Worm (Caenorhabditis elegans) whole organism, mixed stage, embryonic: ENCODE results near the gene srh-177.
A peak's percentile ranks its signal among the peaks of the same experiment; 100 is the strongest.

Source experiments
- M03D4.4 ChIP-seq: sonication (generic microtip); optimal IDR thresholded peaks from 2 replicates; lab custom pipeline; 2017; ENCODE audit warnings: mild to moderate bottlenecking, missing genetic modification characterization, missing compliant biosample characterization
- bed-3 ChIP-seq: fragments of 200-800 bp; sonication (Bioruptor generic); optimal IDR thresholded peaks from 3 replicates; lab custom pipeline; 2018; ENCODE audit warnings: mild to moderate bottlenecking, missing genetic modification characterization, moderate library complexity, missing compliant biosample characterization
- blmp-1 ChIP-seq: fragments of 150-350 bp; optimal IDR thresholded peaks from 2 replicates; lab custom pipeline; 2014; ENCODE audit warnings: missing biosample characterization, missing genetic modification characterization
- ceh-39 ChIP-seq: fragments of 150-350 bp; optimal IDR thresholded peaks from 2 replicates; lab custom pipeline; 2014; ENCODE audit warnings: missing biosample characterization, missing genetic modification characterization
- ceh-43 ChIP-seq: fragments of 200-800 bp; sonication (Bioruptor generic); optimal IDR thresholded peaks from 2 replicates; lab custom pipeline; 2018; ENCODE audit warnings: mild to moderate bottlenecking, missing genetic modification characterization, moderate library complexity, missing compliant biosample characterization
- ceh-83 ChIP-seq: fragments of 200-800 bp; sonication (Bioruptor generic); optimal IDR thresholded peaks from 2 replicates; lab custom pipeline; 2018; ENCODE audit warnings: mild to moderate bottlenecking, missing genetic modification characterization, missing compliant biosample characterization
- ces-1 ChIP-seq: fragments of 150-350 bp; optimal IDR thresholded peaks from 2 replicates; lab custom pipeline; 2014; ENCODE audit warnings: missing biosample characterization, missing genetic modification reagents, missing genetic modification characterization
- cnd-1 ChIP-seq: fragments of 200-800 bp; sonication (Bioruptor generic); optimal IDR thresholded peaks from 2 replicates; lab custom pipeline; 2018; ENCODE audit warnings: mild to moderate bottlenecking, missing genetic modification characterization, missing compliant biosample characterization
- drap-1 ChIP-seq: fragments of 200-800 bp; sonication (Bioruptor generic); optimal IDR thresholded peaks from 3 replicates; lab custom pipeline; 2018; ENCODE audit warnings: mild to moderate bottlenecking, missing genetic modification characterization, missing compliant biosample characterization
- elt-1 ChIP-seq: sonication (generic microtip); optimal IDR thresholded peaks from 2 replicates; lab custom pipeline; 2017; ENCODE audit warnings: missing genetic modification characterization, mild to moderate bottlenecking, missing compliant biosample characterization, antibody characterized with exemption, moderate library complexity, borderline replicate concordance; ENCODE audit not compliant: insufficient read depth
- elt-3 ChIP-seq: fragments of 150-350 bp; optimal IDR thresholded peaks from 2 replicates; lab custom pipeline; 2014; ENCODE audit warnings: missing biosample characterization, missing genetic modification characterization
- flh-1 ChIP-seq: fragments of 200-800 bp; sonication (Bioruptor generic); optimal IDR thresholded peaks from 2 replicates; lab custom pipeline; 2018; ENCODE audit warnings: mild to moderate bottlenecking, missing genetic modification characterization, moderate library complexity, missing compliant biosample characterization
- ham-2 ChIP-seq: fragments of 200-800 bp; sonication (Bioruptor generic); optimal IDR thresholded peaks from 2 replicates; lab custom pipeline; 2018; ENCODE audit warnings: mild to moderate bottlenecking, missing genetic modification characterization, missing compliant biosample characterization
- hlh-1 ChIP-seq: fragments of 150-350 bp; optimal IDR thresholded peaks from 2 replicates; lab custom pipeline; 2014; ENCODE audit warnings: missing biosample characterization, missing genetic modification reagents, missing genetic modification characterization
- lin-13 ChIP-seq: fragments of 150-350 bp; optimal IDR thresholded peaks from 2 replicates; lab custom pipeline; 2014; ENCODE audit warnings: missing biosample characterization, missing genetic modification characterization
- lin-32 ChIP-seq: fragments of 200-800 bp; sonication (Bioruptor generic); optimal IDR thresholded peaks from 2 replicates; lab custom pipeline; 2018; ENCODE audit warnings: mild to moderate bottlenecking, missing genetic modification characterization, missing compliant biosample characterization
- lsy-2 ChIP-seq: fragments of 150-350 bp; optimal IDR thresholded peaks from 2 replicates; lab custom pipeline; 2014; ENCODE audit warnings: missing biosample characterization, missing genetic modification characterization
- mab-5 ChIP-seq: fragments of 150-350 bp; optimal IDR thresholded peaks from 2 replicates; lab custom pipeline; 2014; ENCODE audit warnings: missing biosample characterization, missing genetic modification characterization
- mep-1 ChIP-seq: fragments of 150-350 bp; optimal IDR thresholded peaks from 2 replicates; lab custom pipeline; 2017; ENCODE audit warnings: missing biosample characterization, missing genetic modification reagents, missing genetic modification characterization, inconsistent platforms
- mls-2 ChIP-seq: sonication (generic microtip); optimal IDR thresholded peaks from 2 replicates; lab custom pipeline; 2016; ENCODE audit warnings: mild to moderate bottlenecking, missing genetic modification characterization, moderate library complexity, missing compliant biosample characterization
- nhr-12 ChIP-seq: fragments of 150-350 bp; optimal IDR thresholded peaks from 2 replicates; lab custom pipeline; 2014; ENCODE audit warnings: missing biosample characterization, missing genetic modification characterization
- nhr-2 ChIP-seq: fragments of 150-350 bp; optimal IDR thresholded peaks from 2 replicates; lab custom pipeline; 2014; ENCODE audit warnings: missing biosample characterization, missing genetic modification characterization
- nhr-237 ChIP-seq: fragments of 150-350 bp; optimal IDR thresholded peaks from 2 replicates; lab custom pipeline; 2014; ENCODE audit warnings: missing biosample characterization, missing genetic modification characterization
- nhr-28 ChIP-seq: fragments of 150-350 bp; optimal IDR thresholded peaks from 2 replicates; lab custom pipeline; 2014; ENCODE audit warnings: missing biosample characterization, missing genetic modification characterization
- pha-4 ChIP-seq: fragments of 150-350 bp; optimal IDR thresholded peaks from 2 replicates; lab custom pipeline; 2018; ENCODE audit warnings: missing biosample characterization, missing genetic modification reagents, missing genetic modification characterization
- sem-2 ChIP-seq: fragments of 200-800 bp; sonication (Bioruptor generic); optimal IDR thresholded peaks from 2 replicates; lab custom pipeline; 2018; ENCODE audit warnings: mild to moderate bottlenecking, missing genetic modification characterization, missing compliant biosample characterization
- snpc-4 ChIP-seq: fragments of 150-350 bp; optimal IDR thresholded peaks from 2 replicates; lab custom pipeline; 2014; ENCODE audit warnings: missing biosample characterization, missing genetic modification characterization
- sptf-1 ChIP-seq: sonication (generic microtip); optimal IDR thresholded peaks from 2 replicates; lab custom pipeline; 2017; ENCODE audit warnings: mild to moderate bottlenecking, missing genetic modification characterization, moderate library complexity, missing compliant biosample characterization
- unc-39 ChIP-seq: fragments of 150-350 bp; optimal IDR thresholded peaks from 2 replicates; lab custom pipeline; 2014; ENCODE audit warnings: missing biosample characterization, missing genetic modification characterization
- unc-62 ChIP-seq: fragments of 150-350 bp; optimal IDR thresholded peaks from 2 replicates; lab custom pipeline; 2014; ENCODE audit warnings: missing biosample characterization, missing genetic modification reagents, missing genetic modification characterization
- zip-8 ChIP-seq: fragments of 150-350 bp; optimal IDR thresholded peaks from 2 replicates; lab custom pipeline; 2014; ENCODE audit warnings: missing biosample characterization, missing genetic modification characterization
- ztf-11 ChIP-seq: fragments of 150-350 bp; optimal IDR thresholded peaks from 2 replicates; lab custom pipeline; 2014; ENCODE audit warnings: missing biosample characterization, missing genetic modification characterization

srh-177 gene

ce11 chrV:20409016-20409415 lies 40.0 kb upstream of the srh-177 start:
- TF ChIP-seq sptf-1 (tag; lab: Kevin White, UChicago) (no peak), unc-62 (no peak), hlh-1 (tag; lab: Kevin White, UChicago) (peak; percentile 76)

ce11 chrV:20406817-20407216 lies 37.8 kb upstream of the srh-177 start:
- TF ChIP-seq flh-1, result no peak
- no peak for TF ChIP-seq ham-2 (GFP tag; lab: Kevin White, UChicago)
- no peak for TF ChIP-seq ceh-43 (GFP tag; lab: Kevin White, UChicago)
- no peak for TF ChIP-seq unc-62
- TF ChIP-seq sem-2, result no peak
- no peak for TF ChIP-seq ceh-83 (GFP tag; lab: Kevin White, UChicago)
- TF ChIP-seq nhr-28, result no peak
- no peak for TF ChIP-seq lin-13 (tag; lab: Kevin White, UChicago)
- no peak for TF ChIP-seq elt-1
- no peak for TF ChIP-seq ceh-39 (tag; lab: Kevin White, UChicago)
- TF ChIP-seq ces-1 (GFP tag; lab: Kevin White, UChicago), result no peak
- no peak for TF ChIP-seq M03D4.4 (tag; lab: Kevin White, UChicago)
- TF ChIP-seq sptf-1 (tag; lab: Kevin White, UChicago), result no peak
- TF ChIP-seq pha-4 (tag; lab: Kevin White, UChicago), result no peak
- TF ChIP-seq mab-5 (tag; lab: Kevin White, UChicago), result no peak
- TF ChIP-seq lin-32 (GFP tag; lab: Kevin White, UChicago), result no peak
- no peak for TF ChIP-seq bed-3 (GFP tag; lab: Kevin White, UChicago)
- TF ChIP-seq mep-1 (tag; lab: Kevin White, UChicago), result no peak
- no peak for TF ChIP-seq cnd-1 (tag; lab: Kevin White, UChicago)

ce11 chrV:20402842-20403241 lies 33.8 kb upstream of the srh-177 start:
- no peak for TF ChIP-seq hlh-1 (tag; lab: Kevin White, UChicago)

ce11 chrV:20399532-20400068 lies 30.5 kb upstream of the srh-177 start:
- TF ChIP-seq drap-1 (GFP tag; lab: Kevin White, UChicago), result peak; percentile 19
- TF ChIP-seq lsy-2 (tag; lab: Kevin White, UChicago), result no peak

- no peak for TF ChIP-seq snpc-4
- no peak for TF ChIP-seq nhr-2 (tag; lab: Kevin White, UChicago)
- no peak for TF ChIP-seq mep-1 (tag; lab: Kevin White, UChicago)
- no peak for TF ChIP-seq nhr-237 (tag; lab: Kevin White, UChicago)
These were observed 24.7 kb upstream of the srh-177 start, which contains the start of gene cnc-7 for ce11 chrV:20393773-20394172. Gene cnc-7, plus strand, starts transcription at chrV:20394073.

ce11 chrV:20387415-20387814 lies 18.4 kb upstream of the srh-177 start, which contains the start of gene F53H2.1:
Gene F53H2.1, plus strand, starts transcription at chrV:20387715.
- TF ChIP-seq sptf-1 (tag; lab: Kevin White, UChicago) (no peak), pha-4 (tag; lab: Kevin White, UChicago) (no peak), ceh-83 (GFP tag; lab: Kevin White, UChicago) (no peak)

- TF ChIP-seq ces-1 (GFP tag; lab: Kevin White, UChicago), result no peak
- TF ChIP-seq, all 35 proteins: peak for 0
These were observed 17.9 kb upstream of the srh-177 start, which contains the start of gene K02E2.7 for ce11 chrV:20386942-20387341. Gene K02E2.7, minus strand, starts transcription at chrV:20387042.

ce11 chrV:20383065-20383609 lies 14.1 kb upstream of the srh-177 start, which contains the start of gene K02E2.11:
Gene K02E2.11, plus strand, starts transcription at chrV:20383315.
- TF ChIP-seq nhr-28 (no peak), lin-32 (GFP tag; lab: Kevin White, UChicago) (no peak), mls-2 (tag; lab: Kevin White, UChicago) (no peak), flh-1 (no peak), cnd-1 (tag; lab: Kevin White, UChicago) (no peak), sptf-1 (tag; lab: Kevin White, UChicago) (no peak), lin-13 (tag; lab: Kevin White, UChicago) (peak; percentile 13), zip-8 (tag; lab: Kevin White, UChicago) (no peak), snpc-4 (no peak), unc-39 (tag; lab: Kevin White, UChicago) (no peak), blmp-1 (no peak), ztf-11 (tag; lab: Kevin White, UChicago) (no peak), sem-2 (no peak), nhr-12 (tag; lab: Kevin White, UChicago) (no peak), unc-62 (peak; percentile 37), ces-1 (GFP tag; lab: Kevin White, UChicago) (peak; percentile 42), elt-1 (no peak), ceh-83 (GFP tag; lab: Kevin White, UChicago) (no peak), nhr-237 (tag; lab: Kevin White, UChicago) (peak; percentile 0), nhr-2 (tag; lab: Kevin White, UChicago) (no peak), lsy-2 (tag; lab: Kevin White, UChicago) (no peak), bed-3 (GFP tag; lab: Kevin White, UChicago) (no peak), ham-2 (GFP tag; lab: Kevin White, UChicago) (no peak), mep-1 (tag; lab: Kevin White, UChicago) (no peak), pha-4 (tag; lab: Kevin White, UChicago) (peak; percentile 46), elt-3 (no peak), ceh-39 (tag; lab: Kevin White, UChicago) (peak; percentile 53)
